Fruit fly (Drosophila melanogaster) whole organism, wandering third instar larva: ENCODE results near the gene mRpL27.

Source experiments
- CG32264 ChIP-seq: fragments of 200-800 bp; sonication (Bioruptor generic); optimal IDR thresholded peaks from 2 replicates; lab custom pipeline; 2016; ENCODE audit warnings: missing biosample characterization, missing genetic modification characterization
- CrebA ChIP-seq: fragments of 200-800 bp; sonication (Bioruptor generic); optimal IDR thresholded peaks from 2 replicates; lab custom pipeline; 2016; ENCODE audit warnings: missing biosample characterization, mild to moderate bottlenecking, missing genetic modification characterization, borderline replicate concordance
- Dif ChIP-seq: fragments of 200-275, 200-300 bp; sonication (Bioruptor generic); optimal IDR thresholded peaks from 2 replicates; lab custom pipeline; 2018; ENCODE audit warnings: missing biosample characterization, missing genetic modification characterization; ENCODE audit not compliant: partially characterized antibody
- Hr78 ChIP-seq: fragments of >200 bp; optimal IDR thresholded peaks from 2 replicates; lab custom pipeline; 2017; ENCODE audit warnings: missing biosample characterization, missing genetic modification characterization
- Hr83 ChIP-seq: fragments of 200-300 bp; sonication (Bioruptor generic); optimal IDR thresholded peaks from 2 replicates; lab custom pipeline; 2016; ENCODE audit warnings: missing biosample characterization, mild to moderate bottlenecking, missing genetic modification characterization, moderate library complexity; ENCODE audit not compliant: poor library complexity, severe bottlenecking
- Jra ChIP-seq: sonication (Bioruptor generic); optimal IDR thresholded peaks from 2 replicates; lab custom pipeline; 2016; ENCODE audit warnings: missing biosample characterization, missing genetic modification characterization
- Mio ChIP-seq: sonication (Bioruptor generic); optimal IDR thresholded peaks from 2 replicates; lab custom pipeline; 2016; ENCODE audit warnings: missing biosample characterization, missing genetic modification characterization
- Myc ChIP-seq: fragments of >200 bp; optimal IDR thresholded peaks from 2 replicates; lab custom pipeline; 2017
- Rel ChIP-seq, 2 experiments: fragments of 200-800 bp; sonication (Bioruptor generic) in 1 of 2; optimal IDR thresholded peaks; 2 replicates in 1 of 2; 3 replicates in 1 of 2; lab custom pipeline; 2016 to 2019; ENCODE audit warnings: mild to moderate bottlenecking in 2 of 2, missing biosample characterization in 2 of 2, missing genetic modification characterization in 2 of 2, moderate library complexity in 1 of 2
- Sp1 ChIP-seq: fragments of 200-800 bp; sonication (Bioruptor generic); optimal IDR thresholded peaks from 3 replicates; lab custom pipeline; 2019; ENCODE audit warnings: missing biosample characterization, mild to moderate bottlenecking, missing genetic modification characterization, moderate library complexity
- Vsx2 ChIP-seq: fragments of 200-300, 225-300 bp; sonication (Bioruptor generic); optimal IDR thresholded peaks from 2 replicates; lab custom pipeline; 2018; ENCODE audit warnings: missing biosample characterization, missing genetic modification characterization; ENCODE audit not compliant: partially characterized antibody
- dsf ChIP-seq: sonication (Bioruptor generic); optimal IDR thresholded peaks from 2 replicates; lab custom pipeline; 2016; ENCODE audit warnings: missing biosample characterization, missing genetic modification characterization, borderline replicate concordance
- ey ChIP-seq: fragments of 200-800 bp; sonication (Bioruptor generic); optimal IDR thresholded peaks from 2 replicates; lab custom pipeline; 2016; ENCODE audit warnings: missing biosample characterization, missing genetic modification characterization
- foxo ChIP-seq, 2 experiments: fragments of 200-800 bp; sonication (Bioruptor generic); optimal IDR thresholded peaks; 2 replicates in 1 of 2; 3 replicates in 1 of 2; lab custom pipeline; 2016 to 2017; ENCODE audit warnings: missing biosample characterization in 2 of 2, missing genetic modification characterization in 2 of 2
- fru ChIP-seq: fragments of 200-800 bp; sonication (Bioruptor generic); optimal IDR thresholded peaks from 3 replicates; lab custom pipeline; 2016; ENCODE audit warnings: missing biosample characterization, mild to moderate bottlenecking, missing genetic modification characterization
- jim ChIP-seq: fragments of 175-275, 200-325 bp; sonication (Bioruptor generic); optimal IDR thresholded peaks from 2 replicates; lab custom pipeline; 2016; ENCODE audit warnings: missing biosample characterization, mild to moderate bottlenecking, missing genetic modification characterization
- lola ChIP-seq: fragments of >200 bp; optimal IDR thresholded peaks from 2 replicates; lab custom pipeline; 2017; ENCODE audit warnings: missing biosample characterization, missing genetic modification characterization
- pan ChIP-seq: fragments of >200 bp; optimal IDR thresholded peaks from 2 replicates; lab custom pipeline; 2017
- psq ChIP-seq: fragments of 200-800 bp; sonication (Bioruptor generic); optimal IDR thresholded peaks from 3 replicates; lab custom pipeline; 2017; ENCODE audit warnings: missing biosample characterization, mild to moderate bottlenecking, missing genetic modification characterization, moderate library complexity
- rgr ChIP-seq: fragments of 200-800 bp; sonication (Bioruptor generic); optimal IDR thresholded peaks from 3 replicates; lab custom pipeline; 2016; ENCODE audit warnings: missing biosample characterization, mild to moderate bottlenecking, missing genetic modification characterization
- sage ChIP-seq: fragments of 200-800 bp; sonication (Bioruptor generic); optimal IDR thresholded peaks from 2 replicates; lab custom pipeline; 2016; ENCODE audit warnings: missing biosample characterization, mild to moderate bottlenecking, missing genetic modification characterization
- sv ChIP-seq: fragments of 200-800 bp; sonication (Bioruptor generic); optimal IDR thresholded peaks from 3 replicates; lab custom pipeline; 2016; ENCODE audit warnings: missing biosample characterization, missing genetic modification characterization
- tai ChIP-seq: sonication (Bioruptor generic); optimal IDR thresholded peaks from 2 replicates; lab custom pipeline; 2016; ENCODE audit warnings: missing biosample characterization, missing genetic modification characterization
- usp ChIP-seq: fragments of >200 bp; optimal IDR thresholded peaks from 2 replicates; lab custom pipeline; 2017; ENCODE audit warnings: missing biosample characterization, missing genetic modification characterization
- woc ChIP-seq: sonication (Bioruptor generic); optimal IDR thresholded peaks from 2 replicates; lab custom pipeline; 2016; ENCODE audit warnings: missing biosample characterization, mild to moderate bottlenecking, missing genetic modification characterization

The mRpL27 gene

dm6 chr2L:4444457-4444856, 15.0 kb downstream of the mRpL27 start, which contains the start of the genes morgue and Elp3:
morgue (minus strand) TSS chr2L:4444680.
Elp3 (plus strand) TSS chr2L:4444732.
- TF ChIP-seq ey (GFP tag; lab: Kevin White, UChicago) (no peak), Myc (peak; percentile 34)

dm6 chr2L:4442010-4442587, 17.3 kb downstream of the mRpL27 start, which contains the start of the genes Sfp24F and CG15432:
Sfp24F (minus strand) TSS chr2L:4442060.
CG15432 (plus strand) TSS chr2L:4442320.
- TF ChIP-seq Jra (GFP tag; lab: Kevin White, UChicago), result no peak

dm6 chr2L:4440881-4441737, 18.3 kb downstream of the mRpL27 start, which contains the start of gene CG15431:
CG15431 (minus strand) TSS chr2L:4441282.
- TF ChIP-seq Vsx2, result no peak
- no peak for TF ChIP-seq jim
- no peak for TF ChIP-seq CG32264 (GFP tag; lab: Kevin White, UChicago)
- TF ChIP-seq tai (GFP tag; lab: Kevin White, UChicago), result no peak
- TF ChIP-seq psq, result no peak
- no peak for TF ChIP-seq Myc
- no peak for TF ChIP-seq woc (GFP tag; lab: Kevin White, UChicago)
- no peak for TF ChIP-seq Hr78 (GFP tag; lab: Kevin White, UChicago)
- TF ChIP-seq usp (GFP tag; lab: Kevin White, UChicago), result no peak
- TF ChIP-seq Rel (GFP tag; optimal IDR thresholded peaks at IDR 0.05; lab: Kevin White, UChicago), result no peak
- TF ChIP-seq Rel (tag; optimal IDR thresholded peaks at IDR 0.05; lab: Kevin White, UChicago), result no peak
- no peak for TF ChIP-seq rgr
- TF ChIP-seq Jra (GFP tag; lab: Kevin White, UChicago), result no peak
- TF ChIP-seq Hr83, result no peak
- no peak for TF ChIP-seq fru
- TF ChIP-seq Mio (GFP tag; lab: Kevin White, UChicago), result no peak

- TF ChIP-seq CrebA (GFP tag; lab: Kevin White, UChicago) (no peak), sv (no peak), tai (GFP tag; lab: Kevin White, UChicago) (no peak), rgr (no peak), woc (GFP tag; lab: Kevin White, UChicago) (no peak), pan (lab: Kevin White, UChicago) (no peak), Sp1 (GFP tag; lab: Kevin White, UChicago) (no peak), lola (GFP tag; lab: Kevin White, UChicago) (no peak), Hr83 (no peak)
Observed at dm6 chr2L:4437487-4437886, 22.0 kb downstream of the mRpL27 start, which contains the start of gene CG43056. CG43056 (plus strand) TSS chr2L:4437787.

dm6 chr2L:4433608-4434007, 25.8 kb downstream of the mRpL27 start, which contains the start of the genes CG34177 and CG34178:
CG34177 (plus strand) TSS chr2L:4433908.
CG34178 (plus strand) TSS chr2L:4433908.
- TF ChIP-seq Hr78 (GFP tag; lab: Kevin White, UChicago) (no peak), Rel (GFP tag; optimal IDR thresholded peaks at IDR 0.05; lab: Kevin White, UChicago) (no peak), Rel (tag; optimal IDR thresholded peaks at IDR 0.05; lab: Kevin White, UChicago) (no peak), Dif (GFP tag; lab: Kevin White, UChicago) (no peak), dsf (GFP tag; lab: Kevin White, UChicago) (no peak), CrebA (GFP tag; lab: Kevin White, UChicago) (no peak)
- TF ChIP-seq, all 38 proteins: peak for 0

dm6 chr2L:4422154-4422553, 37.3 kb downstream of the mRpL27 start:
- TF ChIP-seq Myc (no peak), foxo (GFP tag; optimal IDR thresholded peaks at IDR 0.05; lab: Kevin White, UChicago) (peak in 1 of 2 experiments; percentile 7), sage (GFP tag; lab: Kevin White, UChicago) (no peak)
- TF ChIP-seq, all 38 proteins: peak for 1

- no peak for TF ChIP-seq Rel (GFP tag; optimal IDR thresholded peaks at IDR 0.05; lab: Kevin White, UChicago)
- no peak for TF ChIP-seq Rel (tag; optimal IDR thresholded peaks at IDR 0.05; lab: Kevin White, UChicago)
- TF ChIP-seq Sp1 (GFP tag; lab: Kevin White, UChicago), result no peak
- no peak for TF ChIP-seq Mio (GFP tag; lab: Kevin White, UChicago)
- no peak for TF ChIP-seq lola (GFP tag; lab: Kevin White, UChicago)
- no peak for TF ChIP-seq CrebA (GFP tag; lab: Kevin White, UChicago)
Observed at dm6 chr2L:4418819-4419218, 40.6 kb downstream of the mRpL27 start.
